Worm (Caenorhabditis elegans): ENCODE results near the gene F41C3.7.

ce11 chrII:4727769-4728168 lies 2.1 kb upstream of the F41C3.7 start, which contains the start of gene ttr-41:
- TF ChIP-seq W03F9.2 (tag; optimal IDR thresholded peaks at IDR 0.05) (no peak), him-1 (tag; optimal IDR thresholded peaks at IDR 0.05) (no peak)
